In genomic region chrV:16627962-16628361, ce11 we compare ENCODE assay signal across 6 worm cellular contexts.
A peak's percentile ranks its signal among the peaks of the same experiment; 100 is the strongest.
TF ChIP-seq lines count a peak whose summit lies in the region.

TSS of gene oac-53 (minus strand) at chrV:16627970.

TF ChIP-seq in whole organism, L1 larva, 84 proteins besides CTCF, POLR2A, EP300 and RAD21:
- TF ChIP-seq elt-2 (tag; optimal IDR thresholded peaks at IDR 0.05; lab: Kevin White, UChicago) (peak; percentile 77), pax-3 (tag; optimal IDR thresholded peaks at IDR 0.05; lab: Kevin White, UChicago) (no peak), tlp-1 (tag; optimal IDR thresholded peaks at IDR 0.05; lab: Kevin White, UChicago) (peak; percentile 3)

TF ChIP-seq in whole organism, L2 larva, 48 proteins besides CTCF, POLR2A, EP300 and RAD21:
- TF ChIP-seq ceh-16 (tag; optimal IDR thresholded peaks at IDR 0.05; lab: Kevin White, UChicago) (no peak), ama-1 (optimal IDR thresholded peaks at IDR 0.05; lab: Kevin White, UChicago) (no peak), fos-1 (tag; optimal IDR thresholded peaks at IDR 0.05; lab: Kevin White, UChicago) (peak; percentile 69), peb-1 (tag; optimal IDR thresholded peaks at IDR 0.05; lab: Kevin White, UChicago) (no peak), lin-11 (tag; optimal IDR thresholded peaks at IDR 0.05; lab: Kevin White, UChicago) (no peak), nhr-10 (tag; optimal IDR thresholded peaks at IDR 0.05; lab: Kevin White, UChicago) (no peak), R02D3.7 (tag; optimal IDR thresholded peaks at IDR 0.05; lab: Kevin White, UChicago) (no peak), sma-9 (GFP tag; optimal IDR thresholded peaks at IDR 0.05; lab: Kevin White, UChicago) (no peak), sma-9 (tag; optimal IDR thresholded peaks at IDR 0.05; lab: Kevin White, UChicago) (no peak)

TF ChIP-seq in whole organism, L3 larva, 47 proteins besides CTCF, POLR2A, EP300 and RAD21:
- TF ChIP-seq pqm-1 (tag; optimal IDR thresholded peaks at IDR 0.05; lab: Kevin White, UChicago), result peak; percentile 19
- peak; percentile 73 for TF ChIP-seq elt-2 (tag; optimal IDR thresholded peaks at IDR 0.05; lab: Kevin White, UChicago)
- TF ChIP-seq nhr-11 (tag; optimal IDR thresholded peaks at IDR 0.05; lab: Kevin White, UChicago), result no peak
- TF ChIP-seq aly-2 (tag; optimal IDR thresholded peaks at IDR 0.05; lab: Kevin White, UChicago), result no peak
- TF ChIP-seq unc-39 (tag; optimal IDR thresholded peaks at IDR 0.05; lab: Kevin White, UChicago), result no peak

TF ChIP-seq in whole organism, L4 larva, 104 proteins besides CTCF, POLR2A, EP300 and RAD21:
- TF ChIP-seq pqm-1 (tag; optimal IDR thresholded peaks at IDR 0.05; lab: Kevin White, UChicago), result peak; percentile 62
- peak; percentile 7 for TF ChIP-seq nhr-28 (tag; optimal IDR thresholded peaks at IDR 0.05; lab: Kevin White, UChicago)
- TF ChIP-seq hlh-11 (tag; optimal IDR thresholded peaks at IDR 0.05; lab: Kevin White, UChicago), result peak; percentile 4
- TF ChIP-seq ztf-7 (tag; optimal IDR thresholded peaks at IDR 0.05; lab: Kevin White, UChicago), result no peak
- peak; percentile 59; the same call in 1 of the 2 replicates for TF ChIP-seq php-3 (GFP tag; IDR thresholded peaks at IDR 0.05; lab: Robert Waterston, UW)
- TF ChIP-seq lin-15B (tag; optimal IDR thresholded peaks at IDR 0.05; lab: Kevin White, UChicago), result no peak

TF ChIP-seq in whole organism, late embryonic, 69 proteins besides CTCF, POLR2A, EP300 and RAD21:
- no peak for TF ChIP-seq sox-4 (tag; optimal IDR thresholded peaks at IDR 0.05; lab: Kevin White, UChicago)
- TF ChIP-seq gmeb-2 (tag; optimal IDR thresholded peaks at IDR 0.05; lab: Kevin White, UChicago), result no peak
- no peak for TF ChIP-seq npax-4 (tag; optimal IDR thresholded peaks at IDR 0.05; lab: Kevin White, UChicago)
- no peak for TF ChIP-seq dve-1 (tag; optimal IDR thresholded peaks at IDR 0.05; lab: Kevin White, UChicago)
- no peak for TF ChIP-seq rnt-1 (tag; optimal IDR thresholded peaks at IDR 0.05; lab: Kevin White, UChicago)
- peak; percentile 32 for TF ChIP-seq elt-2 (tag; optimal IDR thresholded peaks at IDR 0.05; lab: Kevin White, UChicago)

TF ChIP-seq in whole organism, young adult, 124 proteins besides CTCF, POLR2A, EP300 and RAD21:
- TF ChIP-seq nhr-80 (tag; optimal IDR thresholded peaks at IDR 0.05; lab: Kevin White, UChicago) (peak; percentile 59), C17E4.6 (GFP tag; IDR thresholded peaks at IDR 0.05; lab: Robert Waterston, UW) (no peak), Y53F4B.3 (GFP tag; IDR thresholded peaks at IDR 0.05; lab: Robert Waterston, UW) (no peak), Y95B8A.8 (GFP tag; IDR thresholded peaks at IDR 0.05; lab: Robert Waterston, UW) (no peak), F10E7.11 (tag; optimal IDR thresholded peaks at IDR 0.05; lab: Kevin White, UChicago) (no peak)
